Worm (Caenorhabditis elegans): Measurements from ENCODE around the gene dmsr-4.

ce11 chrII:347734-348133, 9.1 kb downstream of the dmsr-4 start, which contains the start of gene D1069.3:
- TF ChIP-seq ceh-39 (tag; optimal IDR thresholded peaks at IDR 0.05) (no peak), nhr-28 (tag; optimal IDR thresholded peaks at IDR 0.05) (no peak)

Measured in whole organism, mixed stage, embryonic.